Worm (Caenorhabditis elegans) whole organism, late embryonic: ENCODE results near the gene hlh-4.

ENCODE experiments used
- C08G9.2 ChIP-seq: sonication (generic microtip); optimal IDR thresholded peaks from 2 replicates; lab custom pipeline; 2016; ENCODE audit warnings: mild to moderate bottlenecking, missing genetic modification characterization, moderate library complexity, missing compliant biosample characterization
- C38D4.7 ChIP-seq: fragments of 200-800 bp; sonication (Bioruptor generic); optimal IDR thresholded peaks from 2 replicates; lab custom pipeline; 2018; ENCODE audit warnings: mild to moderate bottlenecking, missing genetic modification characterization, moderate library complexity, missing compliant biosample characterization
- K02D7.2 ChIP-seq: sonication (generic microtip); optimal IDR thresholded peaks from 2 replicates; lab custom pipeline; 2017; ENCODE audit warnings: mild to moderate bottlenecking, missing genetic modification characterization, missing compliant biosample characterization
- Y22D7AL.16 ChIP-seq: sonication (generic microtip); optimal IDR thresholded peaks from 2 replicates; lab custom pipeline; 2016; ENCODE audit warnings: missing genetic modification characterization, missing compliant biosample characterization
- ahr-1 ChIP-seq: sonication (generic microtip); optimal IDR thresholded peaks from 2 replicates; lab custom pipeline; 2016; ENCODE audit warnings: missing genetic modification characterization, missing compliant biosample characterization
- ama-1 ChIP-seq: fragments of 150-350 bp; optimal IDR thresholded peaks from 2 replicates; lab custom pipeline; 2014
- ceh-18 ChIP-seq: sonication (generic microtip); optimal IDR thresholded peaks from 2 replicates; lab custom pipeline; 2016; ENCODE audit warnings: missing genetic modification characterization, missing compliant biosample characterization
- ceh-2 ChIP-seq: sonication (generic microtip); optimal IDR thresholded peaks from 2 replicates; lab custom pipeline; 2016; ENCODE audit warnings: missing genotype, missing genetic modification characterization, missing compliant biosample characterization
- ceh-30 ChIP-seq: fragments of 150-350 bp; optimal IDR thresholded peaks from 2 replicates; lab custom pipeline; 2014; ENCODE audit warnings: missing biosample characterization, missing genetic modification characterization
- ceh-31 ChIP-seq: sonication (generic microtip); optimal IDR thresholded peaks from 2 replicates; lab custom pipeline; 2016; ENCODE audit warnings: missing genetic modification characterization, missing compliant biosample characterization
- ceh-34 ChIP-seq: sonication (generic microtip); optimal IDR thresholded peaks from 2 replicates; lab custom pipeline; 2016; ENCODE audit warnings: mild to moderate bottlenecking, missing genetic modification characterization, missing compliant biosample characterization
- ceh-45 ChIP-seq: fragments of 200-800 bp; sonication (Bioruptor generic); IDR thresholded peaks from 2 replicates; pipeline ENCODE4 v1.3.6; 2022; ENCODE audit warnings: missing genetic modification reagents, missing genetic modification characterization, missing compliant biosample characterization
- ceh-48 ChIP-seq: sonication (generic microtip); optimal IDR thresholded peaks from 2 replicates; lab custom pipeline; 2016; ENCODE audit warnings: missing genetic modification characterization, inconsistent platforms, missing compliant biosample characterization
- dve-1 ChIP-seq: sonication (generic microtip); optimal IDR thresholded peaks from 2 replicates; lab custom pipeline; 2017; ENCODE audit warnings: antibody characterized with exemption, mild to moderate bottlenecking, missing genetic modification characterization, missing compliant biosample characterization
- elt-2 ChIP-seq: sonication (generic microtip); optimal IDR thresholded peaks from 2 replicates; lab custom pipeline; 2016; ENCODE audit warnings: missing genetic modification reagents, missing genetic modification characterization, missing compliant biosample characterization
- elt-4 ChIP-seq: sonication (generic microtip); optimal IDR thresholded peaks from 2 replicates; lab custom pipeline; 2016; ENCODE audit warnings: missing genetic modification characterization, missing compliant biosample characterization
- fkh-10 ChIP-seq: fragments of 150-350 bp; optimal IDR thresholded peaks from 2 replicates; lab custom pipeline; 2014; ENCODE audit warnings: missing biosample characterization, missing genetic modification reagents, missing genetic modification characterization
- hlh-15 ChIP-seq: sonication (generic microtip); optimal IDR thresholded peaks from 2 replicates; lab custom pipeline; 2016; ENCODE audit warnings: missing genetic modification characterization, missing compliant biosample characterization
- lim-6 ChIP-seq: sonication (generic microtip); optimal IDR thresholded peaks from 2 replicates; lab custom pipeline; 2016; ENCODE audit warnings: missing genetic modification characterization, missing compliant biosample characterization
- lin-11 ChIP-seq: fragments of 200-800 bp; sonication (Bioruptor generic); optimal IDR thresholded peaks from 2 replicates; lab custom pipeline; 2018; ENCODE audit warnings: mild to moderate bottlenecking, missing genetic modification characterization, missing compliant biosample characterization
- nhr-232 ChIP-seq: sonication (generic microtip); optimal IDR thresholded peaks from 2 replicates; lab custom pipeline; 2016; ENCODE audit warnings: missing genetic modification characterization, missing compliant biosample characterization
- npax-4 ChIP-seq: sonication (generic microtip); optimal IDR thresholded peaks from 2 replicates; lab custom pipeline; 2016; ENCODE audit warnings: missing genetic modification characterization, missing compliant biosample characterization
- odd-2 ChIP-seq: sonication (generic microtip); optimal IDR thresholded peaks from 2 replicates; lab custom pipeline; 2017; ENCODE audit warnings: antibody characterized with exemption, mild to moderate bottlenecking, missing genetic modification characterization, missing compliant biosample characterization
- pag-3 ChIP-seq: sonication (generic microtip); optimal IDR thresholded peaks from 2 replicates; lab custom pipeline; 2016; ENCODE audit warnings: missing compliant biosample characterization, missing genetic modification characterization, borderline replicate concordance
- pat-9 ChIP-seq: fragments of 200-800 bp; sonication (Bioruptor generic); optimal IDR thresholded peaks from 2 replicates; lab custom pipeline; 2018; ENCODE audit warnings: mild to moderate bottlenecking, missing genetic modification characterization, moderate library complexity, missing compliant biosample characterization
- pax-1 ChIP-seq: fragments of 150-350 bp; optimal IDR thresholded peaks from 2 replicates; lab custom pipeline; 2014; ENCODE audit warnings: missing biosample characterization, missing genetic modification characterization
- pha-2 ChIP-seq: sonication (generic microtip); optimal IDR thresholded peaks from 2 replicates; lab custom pipeline; 2017; ENCODE audit warnings: mild to moderate bottlenecking, missing genetic modification characterization, missing compliant biosample characterization
- pqm-1 ChIP-seq: sonication (generic microtip); optimal IDR thresholded peaks from 2 replicates; lab custom pipeline; 2016; ENCODE audit warnings: missing genetic modification characterization, missing compliant biosample characterization
- pros-1 ChIP-seq: fragments of 150-350 bp; optimal IDR thresholded peaks from 2 replicates; lab custom pipeline; 2014; ENCODE audit warnings: missing biosample characterization, missing genetic modification reagents, missing genetic modification characterization
- sdc-2 ChIP-seq: sonication (generic microtip); optimal IDR thresholded peaks from 2 replicates; lab custom pipeline; 2016; ENCODE audit warnings: missing genotype, missing genetic modification characterization, missing compliant biosample characterization
- sox-2 ChIP-seq: fragments of 200-800 bp; sonication (Bioruptor generic); IDR thresholded peaks from 2 replicates; pipeline ENCODE4 v1.3.6; 2022; ENCODE audit warnings: missing genetic modification reagents, missing genetic modification characterization, missing compliant biosample characterization
- sox-4 ChIP-seq: sonication (generic microtip); optimal IDR thresholded peaks from 2 replicates; lab custom pipeline; 2017; ENCODE audit warnings: mild to moderate bottlenecking, missing genetic modification characterization, inconsistent platforms, missing compliant biosample characterization
- syd-9 ChIP-seq: sonication (generic microtip); optimal IDR thresholded peaks from 2 replicates; lab custom pipeline; 2016; ENCODE audit warnings: mild to moderate bottlenecking, missing genetic modification characterization, moderate library complexity, missing compliant biosample characterization
- tbx-2 ChIP-seq: sonication (generic microtip); optimal IDR thresholded peaks from 2 replicates; lab custom pipeline; 2016; ENCODE audit warnings: missing genetic modification characterization, missing compliant biosample characterization
- tbx-7 ChIP-seq: sonication (generic microtip); optimal IDR thresholded peaks from 2 replicates; lab custom pipeline; 2016; ENCODE audit warnings: missing genotype, missing genetic modification characterization, missing compliant biosample characterization
- unc-42 ChIP-seq: sonication (generic microtip); optimal IDR thresholded peaks from 2 replicates; lab custom pipeline; 2016; ENCODE audit warnings: missing genotype, missing genetic modification characterization, missing compliant biosample characterization
- unc-55 ChIP-seq: sonication (generic microtip); optimal IDR thresholded peaks from 2 replicates; lab custom pipeline; 2017; ENCODE audit warnings: missing biosample characterization, missing genetic modification reagents, missing genetic modification characterization
- unc-86 ChIP-seq: sonication (generic microtip); optimal IDR thresholded peaks from 2 replicates; lab custom pipeline; 2016; ENCODE audit warnings: missing genetic modification characterization, missing compliant biosample characterization
- zip-5 ChIP-seq: sonication (generic microtip); optimal IDR thresholded peaks from 2 replicates; lab custom pipeline; 2016; ENCODE audit warnings: missing genetic modification characterization, missing compliant biosample characterization

hlh-4 gene

ce11 chrIII:9735857-9736256, 3.0 kb downstream of the hlh-4 start, which contains the start of gene dao-6:
dao-6 (minus strand) TSS chrIII:9736201.
- TF ChIP-seq zip-5 (no peak), ceh-48 (tag; lab: Kevin White, UChicago) (no peak), ceh-30 (tag; lab: Kevin White, UChicago) (no peak), pqm-1 (tag; lab: Kevin White, UChicago) (no peak), unc-42 (tag; lab: Kevin White, UChicago) (no peak), C38D4.7 (GFP tag; lab: Kevin White, UChicago) (no peak), hlh-15 (no peak), unc-55 (GFP tag; lab: Kevin White, UChicago) (no peak), unc-86 (no peak)

DNA sequence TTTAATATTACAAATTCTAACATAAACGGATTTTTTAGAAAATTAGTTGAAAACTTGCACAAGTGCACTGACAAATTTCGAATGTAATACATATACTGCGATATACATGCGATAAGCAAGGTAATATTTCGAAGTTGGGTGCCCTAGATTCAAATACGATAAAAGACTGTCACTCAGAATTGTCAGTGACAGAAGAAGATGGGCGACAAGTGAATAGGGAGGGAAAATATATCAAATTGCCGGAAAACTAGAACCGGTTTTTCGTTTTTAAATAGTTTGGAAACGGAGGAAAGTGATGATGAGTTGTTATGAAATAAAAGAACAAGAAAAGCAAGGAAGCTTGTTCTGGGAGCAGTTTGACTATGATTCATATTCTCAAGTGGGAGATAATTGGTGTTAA, 4.8 kb downstream of the hlh-4 start:
- TF ChIP-seq elt-2 (tag; lab: Kevin White, UChicago) (no peak), fkh-10 (GFP tag; lab: Kevin White, UChicago) (no peak), ama-1 (lab: Kevin White, UChicago) (no peak), tbx-7 (no peak), sox-2 (GFP tag; lab: Robert Waterston, UW) (no peak), syd-9 (tag; lab: Kevin White, UChicago) (no peak), npax-4 (no peak), nhr-232 (tag; lab: Kevin White, UChicago) (no peak), zip-5 (no peak), sox-4 (tag; lab: Kevin White, UChicago) (no peak), pat-9 (no peak), elt-4 (tag; lab: Kevin White, UChicago) (no peak), unc-86 (no peak), ceh-30 (tag; lab: Kevin White, UChicago) (no peak), pros-1 (tag; lab: Kevin White, UChicago) (no peak), ceh-34 (no peak), pag-3 (no peak)

DNA sequence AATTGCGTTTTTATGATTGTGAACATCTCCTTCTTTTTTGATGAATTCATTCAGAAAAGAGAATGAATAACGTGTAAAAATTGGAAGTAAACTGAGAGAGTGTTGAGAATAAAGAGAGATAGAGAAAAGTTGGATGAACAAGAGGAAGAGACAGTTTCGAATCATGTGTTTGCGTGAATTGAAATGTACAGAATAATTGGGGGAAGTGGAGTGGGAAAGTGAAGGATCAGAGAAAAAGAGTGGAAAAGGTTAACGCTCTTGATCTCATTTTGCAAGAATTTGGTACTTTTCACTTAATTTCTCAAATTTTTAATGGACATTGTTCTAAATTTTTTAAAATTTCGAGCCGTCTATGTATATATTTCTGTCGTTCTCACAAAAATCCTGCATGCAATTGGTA, 5.5 kb downstream of the hlh-4 start:
- TF ChIP-seq elt-4 (tag; lab: Kevin White, UChicago) (no peak), ceh-45 (no peak), pros-1 (tag; lab: Kevin White, UChicago) (no peak), dve-1 (no peak), sox-4 (tag; lab: Kevin White, UChicago) (no peak), pqm-1 (tag; lab: Kevin White, UChicago) (no peak), C08G9.2 (tag; lab: Kevin White, UChicago) (no peak), ceh-30 (tag; lab: Kevin White, UChicago) (no peak), hlh-15 (no peak), unc-86 (no peak), pax-1 (tag; lab: Kevin White, UChicago) (no peak), sdc-2 (tag; lab: Kevin White, UChicago) (no peak)

ce11 chrIII:9731313-9731912, 7.4 kb downstream of the hlh-4 start:
- no peak for TF ChIP-seq ceh-2 (tag; lab: Kevin White, UChicago)
- no peak for TF ChIP-seq elt-4 (tag; lab: Kevin White, UChicago)
- no peak for TF ChIP-seq lin-11 (tag; lab: Kevin White, UChicago)
- TF ChIP-seq C38D4.7 (GFP tag; lab: Kevin White, UChicago), result no peak
- no peak for TF ChIP-seq K02D7.2 (tag; lab: Kevin White, UChicago)
- TF ChIP-seq ceh-31 (tag; lab: Kevin White, UChicago), result no peak
- TF ChIP-seq hlh-15, result no peak
- TF ChIP-seq Y22D7AL.16 (tag; lab: Kevin White, UChicago), result no peak
- no peak for TF ChIP-seq tbx-2
- TF ChIP-seq odd-2, result no peak
- peak; percentile 45 for TF ChIP-seq ceh-18 (tag; lab: Kevin White, UChicago)
- no peak for TF ChIP-seq pax-1 (tag; lab: Kevin White, UChicago)
- TF ChIP-seq C08G9.2 (tag; lab: Kevin White, UChicago), result no peak
- no peak for TF ChIP-seq ahr-1
- TF ChIP-seq pha-2 (tag; lab: Kevin White, UChicago), result no peak
- TF ChIP-seq unc-55 (GFP tag; lab: Kevin White, UChicago), result peak; percentile 27
- TF ChIP-seq ceh-48 (tag; lab: Kevin White, UChicago), result no peak
- TF ChIP-seq lim-6 (tag; lab: Kevin White, UChicago), result no peak
